Fruit fly (Drosophila melanogaster): Measurements from ENCODE around the gene Brd7-9.
A peak's percentile ranks its signal among the peaks of the same experiment; 100 is the strongest.

Gene Brd7-9

dm6 chr2L:7782788-7783401 lies at the start of gene Brd7-9 (continued):
- peak; percentile 57 for TF ChIP-seq CG6683 (GFP tag; optimal IDR thresholded peaks at IDR 0.05)
- peak; percentile 75 for TF ChIP-seq CG12391 (tag; optimal IDR thresholded peaks at IDR 0.05)
- TF ChIP-seq CG32767 (GFP tag; IDR thresholded peaks at IDR 0.05), result peak; percentile 76
- TF ChIP-seq CG8944 (GFP tag; optimal IDR thresholded peaks at IDR 0.05), result peak; percentile 56
- peak; percentile 62; the same call in 1 of the 2 replicates for TF ChIP-seq Oaz (GFP tag; IDR thresholded peaks at IDR 0.05)
- peak; percentile 81 for TF ChIP-seq CG17359 (tag; optimal IDR thresholded peaks at IDR 0.05)
- peak; percentile 90 for TF ChIP-seq CG11695 (GFP tag; IDR thresholded peaks at IDR 0.05)
- peak; percentile 55 for TF ChIP-seq Hsf (GFP tag; optimal IDR thresholded peaks at IDR 0.05)
- TF ChIP-seq row (GFP tag; IDR thresholded peaks at IDR 0.05), result peak; percentile 65
- peak; percentile 70 for TF ChIP-seq CG2875 (GFP tag; optimal IDR thresholded peaks at IDR 0.05)
- peak; percentile 57 for TF ChIP-seq pnt (GFP tag; optimal IDR thresholded peaks at IDR 0.05)
- peak; percentile 80 for TF ChIP-seq dati (GFP tag; IDR thresholded peaks at IDR 0.05)
- TF ChIP-seq Lim3 (GFP tag; IDR thresholded peaks at IDR 0.05), result no peak
- TF ChIP-seq gcm2 (GFP tag; optimal IDR thresholded peaks at IDR 0.05), result no peak
- TF ChIP-seq CG14014 (GFP tag; IDR thresholded peaks at IDR 0.05), result peak; percentile 83
- peak; percentile 36 for TF ChIP-seq Nf-YB (GFP tag; optimal IDR thresholded peaks at IDR 0.05)
- TF ChIP-seq twi (tag; optimal IDR thresholded peaks at IDR 0.05), result no peak
- TF ChIP-seq unc-4 (GFP tag; IDR thresholded peaks at IDR 0.05; ENCODE audit: partially characterized antibody), result peak; percentile 39; the same call in 1 of the 2 replicates
- peak; percentile 45 for TF ChIP-seq CG14710 (tag; optimal IDR thresholded peaks at IDR 0.05)
- peak; percentile 98 for TF ChIP-seq MESR4 (GFP tag; optimal IDR thresholded peaks at IDR 0.05)
- TF ChIP-seq CG4854 (GFP tag; optimal IDR thresholded peaks at IDR 0.05), result no peak
- peak; percentile 71 for TF ChIP-seq seq (GFP tag; IDR thresholded peaks at IDR 0.05)
- TF ChIP-seq CG17328 (GFP tag; IDR thresholded peaks at IDR 0.05), result peak; percentile 82
- TF ChIP-seq H15 (GFP tag; IDR thresholded peaks at IDR 0.05), result peak; percentile 58; the same call in 2 of the 3 replicates
- peak; percentile 47 for TF ChIP-seq amos (GFP tag; IDR thresholded peaks at IDR 0.05; ENCODE audit: partially characterized antibody)
- peak; percentile 57 for TF ChIP-seq CG18476 (GFP tag; optimal IDR thresholded peaks at IDR 0.05)
- TF ChIP-seq scrt (GFP tag; optimal IDR thresholded peaks at IDR 0.05), result peak; percentile 44
- TF ChIP-seq CG8924 (tag; optimal IDR thresholded peaks at IDR 0.05), result peak; percentile 68
- TF ChIP-seq CG18599 (GFP tag; optimal IDR thresholded peaks at IDR 0.05), result peak; percentile 79
- TF ChIP-seq CG5245 (GFP tag; optimal IDR thresholded peaks at IDR 0.05), result peak; percentile 51
- peak; percentile 59; the same call in 1 of the 3 replicates for TF ChIP-seq CG11093 (GFP tag; IDR thresholded peaks at IDR 0.05)
- TF ChIP-seq Gsc (GFP tag; IDR thresholded peaks at IDR 0.05), result no peak
- peak; percentile 65 for TF ChIP-seq CG32772 (GFP tag; IDR thresholded peaks at IDR 0.05)
- no peak; the same call in 1 of the 2 replicates for TF ChIP-seq Ravus (GFP tag; IDR thresholded peaks at IDR 0.05)
- TF ChIP-seq her (GFP tag; optimal IDR thresholded peaks at IDR 0.05), result peak; percentile 34
- peak; percentile 63 for TF ChIP-seq esg (GFP tag; conservative IDR thresholded peaks at IDR 0.05)
- no peak for TF ChIP-seq CG6272 (GFP tag; IDR thresholded peaks at IDR 0.05)
- TF ChIP-seq Dek (tag; optimal IDR thresholded peaks at IDR 0.05), result peak; percentile 37
- TF ChIP-seq NC2β (GFP tag; optimal IDR thresholded peaks at IDR 0.05), result peak; percentile 43
- TF ChIP-seq sqz (GFP tag; optimal IDR thresholded peaks at IDR 0.05), result no peak
- peak; percentile 66 for TF ChIP-seq CG18619 (GFP tag; optimal IDR thresholded peaks at IDR 0.05)
- no peak for TF ChIP-seq trh (GFP tag; optimal IDR thresholded peaks at IDR 0.05)
- TF ChIP-seq Fer2 (tag; optimal IDR thresholded peaks at IDR 0.05), result peak; percentile 10
- TF ChIP-seq CG18764 (GFP tag; optimal IDR thresholded peaks at IDR 0.05), result peak; percentile 43
- TF ChIP-seq ftz-f1 (GFP tag; optimal IDR thresholded peaks at IDR 0.05), result no peak
- TF ChIP-seq Ets97D (GFP tag; optimal IDR thresholded peaks at IDR 0.05), result peak; percentile 14
- TF ChIP-seq CG13296 (GFP tag; optimal IDR thresholded peaks at IDR 0.05), result peak; percentile 70
- TF ChIP-seq CG31388 (GFP tag; optimal IDR thresholded peaks at IDR 0.05), result peak; percentile 44
- TF ChIP-seq Drgx (GFP tag; IDR thresholded peaks at IDR 0.05), result peak; percentile 87
- TF ChIP-seq CG9876 (GFP tag; optimal IDR thresholded peaks at IDR 0.05), result no peak
